Fruit fly (Drosophila melanogaster) Kc167 (cell line): ENCODE measurements around the gene Dnaaf6.

Source experiments
- Myc ChIP-seq: fragments of >200 bp; optimal IDR thresholded peaks from 2 replicates; lab custom pipeline; 2017; ENCODE audit warnings: missing external identifiers
- Sin3A ChIP-seq: fragments of >200 bp; optimal IDR thresholded peaks from 2 replicates; lab custom pipeline; 2018; ENCODE audit warnings: missing external identifiers
- h ChIP-seq: fragments of >200 bp; optimal IDR thresholded peaks from 3 replicates; lab custom pipeline; 2018; ENCODE audit warnings: missing external identifiers
- insv ChIP-seq: fragments of >200 bp; optimal IDR thresholded peaks from 3 replicates; lab custom pipeline; 2018; ENCODE audit warnings: missing external identifiers
- psq ChIP-seq: fragments of >200 bp; optimal IDR thresholded peaks from 2 replicates; lab custom pipeline; 2017; ENCODE audit warnings: missing external identifiers
- ttk ChIP-seq: sonication (Bioruptor generic); optimal IDR thresholded peaks from 2 replicates; lab custom pipeline; 2017; ENCODE audit warnings: missing external identifiers

Dnaaf6 gene

DNA sequence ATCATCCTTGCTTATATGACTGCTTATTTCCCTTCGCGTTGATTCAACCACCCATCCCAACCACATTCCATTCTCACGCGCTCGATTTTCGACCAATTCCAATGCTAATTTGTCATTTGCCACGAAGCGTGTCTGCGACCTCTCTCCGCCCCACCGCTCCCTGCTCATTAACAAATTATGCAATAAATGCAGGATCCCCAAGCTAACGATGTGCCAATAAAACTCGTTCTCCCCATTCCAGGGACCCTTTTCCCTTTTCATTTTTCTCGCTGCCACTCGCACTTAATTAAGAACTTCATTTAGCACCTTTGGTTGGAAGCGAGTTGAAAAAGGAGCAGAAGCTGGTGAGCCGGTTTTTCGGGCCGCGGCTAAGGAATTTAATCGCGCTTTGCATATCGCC lies 38.6 kb upstream of the Dnaaf6 start:
- no peak for TF ChIP-seq insv (lab: Kevin White, UChicago)

DNA sequence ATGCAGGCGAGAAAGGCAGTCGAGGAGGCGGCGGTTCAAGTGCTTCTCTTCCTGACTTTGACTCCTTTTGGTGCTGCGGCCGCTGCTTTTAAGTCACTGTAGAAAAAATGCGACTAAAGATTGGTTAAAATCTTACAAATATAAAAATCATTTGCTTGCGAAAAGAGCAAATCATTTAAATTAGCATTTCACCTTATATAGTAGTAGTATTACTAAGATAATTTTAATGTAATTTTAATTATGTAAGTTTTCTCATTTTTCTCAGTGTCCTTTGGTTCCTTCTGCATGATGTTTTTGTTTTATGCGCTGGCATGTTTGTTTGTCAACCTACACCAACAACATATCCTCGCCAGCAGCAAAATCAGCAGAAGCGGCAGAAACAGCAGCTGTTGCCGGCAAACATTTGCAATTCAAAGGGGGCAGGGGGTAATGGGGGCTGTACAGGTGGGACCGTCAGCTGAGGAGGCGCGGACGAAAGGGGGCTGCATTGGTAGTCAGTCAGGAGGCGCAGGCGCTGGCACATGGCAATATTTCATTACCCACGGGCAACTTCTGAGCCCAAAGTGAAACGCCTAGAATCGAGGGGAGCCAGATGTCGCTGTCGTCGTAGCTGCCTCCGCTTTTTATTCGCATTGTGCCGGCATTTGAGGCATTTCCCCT lies 37.2 kb upstream of the Dnaaf6 start:
- TF ChIP-seq h (lab: Kevin White, UChicago): no peak
- TF ChIP-seq Myc (lab: Kevin White, UChicago): no peak
- no peak for TF ChIP-seq insv (lab: Kevin White, UChicago)
- no peak for TF ChIP-seq ttk (lab: Kevin White, UChicago)
- TF ChIP-seq psq (lab: Kevin White, UChicago): no peak
- TF ChIP-seq Sin3A: no peak

DNA sequence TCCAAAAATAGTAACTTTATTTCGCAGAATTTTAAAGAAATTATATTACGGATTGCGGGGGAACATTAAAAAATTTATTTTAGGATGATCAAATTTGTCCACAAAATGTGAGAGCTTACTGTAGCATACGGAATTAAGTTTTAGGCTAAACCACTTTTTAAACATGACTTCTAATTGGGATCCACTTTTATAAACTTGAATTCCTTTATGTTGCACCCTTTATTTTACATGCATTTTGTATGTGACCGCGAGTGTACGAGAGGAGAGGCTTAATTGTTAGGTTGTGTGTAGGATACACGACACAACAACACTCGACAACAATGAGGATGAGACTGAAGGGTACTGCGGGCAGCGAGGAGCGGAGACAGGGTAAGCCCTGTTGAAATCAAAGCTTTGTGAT lies 35.6 kb upstream of the Dnaaf6 start:
- TF ChIP-seq h (lab: Kevin White, UChicago) (no peak), insv (lab: Kevin White, UChicago) (no peak), Myc (lab: Kevin White, UChicago) (no peak), Sin3A (no peak), psq (lab: Kevin White, UChicago) (no peak), ttk (lab: Kevin White, UChicago) (no peak)

DNA sequence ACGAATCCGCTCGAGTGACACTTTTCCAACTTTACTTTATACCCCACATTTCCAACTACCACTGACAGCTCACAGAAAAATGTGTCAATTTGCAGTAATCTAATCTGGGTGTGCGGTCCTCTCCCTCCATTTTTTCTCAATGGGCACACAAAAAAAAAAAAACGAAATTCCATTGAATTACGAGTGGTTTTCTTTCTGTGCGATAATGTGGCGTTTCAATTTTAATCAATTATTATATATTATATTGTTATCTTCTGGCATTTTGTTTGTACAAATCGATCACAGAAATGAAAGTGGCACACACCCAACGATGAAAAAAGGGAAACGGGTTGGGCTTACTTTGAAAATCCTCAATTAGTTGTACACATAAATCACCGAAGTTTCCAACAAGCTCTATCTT lies 34.2 kb upstream of the Dnaaf6 start:
- TF ChIP-seq insv (lab: Kevin White, UChicago) (no peak), ttk (lab: Kevin White, UChicago) (no peak), psq (lab: Kevin White, UChicago) (no peak), Myc (lab: Kevin White, UChicago) (no peak), h (lab: Kevin White, UChicago) (no peak), Sin3A (no peak)

dm6 chr3L:14652554-14652953 lies 32.0 kb upstream of the Dnaaf6 start:
- TF ChIP-seq h (lab: Kevin White, UChicago) (no peak), insv (lab: Kevin White, UChicago) (no peak), Myc (lab: Kevin White, UChicago) (no peak), psq (lab: Kevin White, UChicago) (no peak), Sin3A (no peak), ttk (lab: Kevin White, UChicago) (no peak)

DNA sequence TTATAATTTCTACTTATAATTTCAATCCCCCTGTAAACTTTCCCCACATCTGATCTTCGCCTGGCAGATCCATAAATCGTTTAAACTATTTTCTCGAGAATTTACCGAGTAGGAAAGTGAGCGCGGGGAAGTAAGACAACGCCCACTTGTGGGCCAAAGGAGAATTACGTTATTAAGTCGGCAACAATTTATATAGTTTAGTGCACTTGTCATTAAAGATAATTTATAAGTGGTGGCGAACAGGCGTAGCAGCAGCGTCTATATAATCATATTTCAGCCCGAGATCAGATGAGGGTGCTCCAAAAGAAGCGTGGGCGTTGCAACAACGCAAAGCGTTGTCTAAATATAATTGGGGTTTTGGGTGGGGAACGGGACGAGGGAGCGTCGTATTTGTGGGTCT lies 29.8 kb upstream of the Dnaaf6 start:
- TF ChIP-seq insv (lab: Kevin White, UChicago): no peak
- TF ChIP-seq Myc (lab: Kevin White, UChicago): no peak
- TF ChIP-seq Sin3A: no peak
- no peak for TF ChIP-seq psq (lab: Kevin White, UChicago)
- TF ChIP-seq h (lab: Kevin White, UChicago): no peak
- no peak for TF ChIP-seq ttk (lab: Kevin White, UChicago)

dm6 chr3L:14655178-14655577 lies 29.4 kb upstream of the Dnaaf6 start:
- TF ChIP-seq ttk (lab: Kevin White, UChicago) (no peak), Sin3A (no peak), insv (lab: Kevin White, UChicago) (no peak), Myc (lab: Kevin White, UChicago) (no peak), h (lab: Kevin White, UChicago) (no peak), psq (lab: Kevin White, UChicago) (no peak)

DNA sequence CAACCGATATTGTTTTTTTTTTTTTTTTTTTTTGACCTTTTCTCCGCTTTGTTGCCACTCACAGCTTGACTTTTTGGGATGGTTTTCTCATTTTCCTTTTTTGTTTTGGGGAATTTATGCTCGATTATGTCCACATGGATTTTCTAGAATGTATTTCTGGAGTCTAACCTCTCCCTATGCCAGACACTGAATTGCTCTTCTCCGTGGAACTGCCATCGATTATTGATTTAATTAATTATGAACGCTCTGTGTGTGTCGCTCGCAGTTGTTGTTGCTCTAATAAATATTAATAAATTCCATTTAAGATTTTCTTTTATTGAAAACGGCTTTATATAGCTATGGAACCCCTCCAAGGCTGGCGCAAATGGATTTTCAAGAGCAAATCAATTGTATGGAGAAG lies 28.9 kb upstream of the Dnaaf6 start:
- TF ChIP-seq Myc (lab: Kevin White, UChicago) (no peak), psq (lab: Kevin White, UChicago) (no peak), h (lab: Kevin White, UChicago) (no peak), ttk (lab: Kevin White, UChicago) (no peak), Sin3A (no peak), insv (lab: Kevin White, UChicago) (no peak)

DNA sequence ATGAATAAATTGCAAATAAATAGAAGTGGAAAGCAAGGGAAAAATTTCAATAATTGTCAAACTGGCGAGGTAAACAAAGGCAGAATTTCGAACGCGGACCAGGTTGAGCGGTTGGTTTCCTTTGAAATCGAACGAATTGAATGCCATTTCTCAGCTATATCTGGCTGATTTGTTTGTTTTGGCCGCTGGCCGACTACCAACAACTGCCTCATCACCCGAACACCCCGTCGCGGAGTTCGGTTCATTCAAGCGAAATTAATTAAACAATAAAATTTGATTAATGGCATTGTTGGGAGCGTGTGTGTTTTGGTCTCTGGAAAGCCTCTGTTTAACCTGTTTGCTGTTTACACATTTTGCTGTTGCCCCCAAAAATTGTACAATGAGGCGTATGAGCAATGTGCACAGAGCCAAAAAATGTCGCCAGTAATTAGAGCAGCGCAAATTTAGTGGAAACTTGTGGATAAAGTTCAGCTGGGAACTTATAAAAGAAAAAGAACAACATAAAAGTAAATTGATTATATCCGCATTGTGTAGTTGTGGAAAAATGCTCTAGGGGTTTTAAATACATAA lies 27.0 kb upstream of the Dnaaf6 start:
- TF ChIP-seq h (lab: Kevin White, UChicago) (no peak), ttk (lab: Kevin White, UChicago) (no peak), Sin3A (no peak), insv (lab: Kevin White, UChicago) (no peak), psq (lab: Kevin White, UChicago) (no peak), Myc (lab: Kevin White, UChicago) (no peak)

dm6 chr3L:14659954-14660907 lies 24.3 kb upstream of the Dnaaf6 start:
- TF ChIP-seq ttk (lab: Kevin White, UChicago) (no peak), Sin3A (no peak), Myc (lab: Kevin White, UChicago) (no peak), insv (lab: Kevin White, UChicago) (no peak), h (lab: Kevin White, UChicago) (no peak), psq (lab: Kevin White, UChicago) (no peak)

DNA sequence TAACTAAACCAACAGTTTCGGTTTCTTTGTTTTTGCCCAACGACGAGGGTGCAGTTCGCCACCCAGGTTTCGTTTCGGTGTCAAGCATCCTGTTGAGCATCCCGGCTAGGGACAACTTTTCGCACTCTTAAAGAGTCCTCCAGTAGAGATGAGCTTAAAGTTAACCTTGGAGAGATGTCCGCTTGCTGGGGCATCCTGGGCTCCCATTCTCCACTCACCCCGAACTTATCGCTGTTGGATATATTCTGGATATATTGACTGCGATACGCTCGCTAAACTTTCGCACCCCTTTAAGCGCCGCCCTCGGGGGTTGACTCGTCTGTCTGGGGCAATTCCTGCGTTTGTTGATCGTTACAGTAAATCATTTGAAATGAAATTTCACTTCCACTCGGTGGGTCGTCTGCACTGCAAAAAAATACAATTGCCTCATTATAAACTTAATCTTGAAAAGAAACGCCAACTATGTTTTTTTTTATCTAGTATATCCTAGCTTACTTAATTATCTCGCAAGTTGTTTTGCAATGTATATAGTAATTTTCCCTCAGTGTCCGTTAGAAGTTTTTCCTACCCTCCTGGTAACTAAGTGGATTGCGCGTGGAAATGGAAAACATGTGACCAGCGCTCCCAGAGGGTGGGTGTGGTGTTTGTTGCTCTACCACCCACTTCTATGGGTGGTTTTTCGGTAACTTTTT lies 22.9 kb upstream of the Dnaaf6 start:
- TF ChIP-seq h (lab: Kevin White, UChicago) (no peak), Myc (lab: Kevin White, UChicago) (no peak), psq (lab: Kevin White, UChicago) (no peak), ttk (lab: Kevin White, UChicago) (no peak), Sin3A (no peak), insv (lab: Kevin White, UChicago) (no peak)
